Worm (Caenorhabditis elegans) whole organism, young adult: ENCODE results near the gene C07E3.10.

ENCODE experiments used
- C17E4.6 ChIP-seq: fragments of 200-800 bp; sonication (Bioruptor generic); IDR thresholded peaks from 2 replicates; pipeline ENCODE4 v1.3.6; 2022; ENCODE audit warnings: missing genetic modification reagents, missing genetic modification characterization, missing compliant biosample characterization
- D2030.7 ChIP-seq: fragments of 200-800 bp; sonication (Bioruptor generic); IDR thresholded peaks from 2 replicates; pipeline ENCODE4 v1.3.6; 2022; ENCODE audit warnings: missing genetic modification reagents, missing genetic modification characterization, missing compliant biosample characterization
- F23B12.7 ChIP-seq: sonication (generic microtip); optimal IDR thresholded peaks from 2 replicates; lab custom pipeline; 2017; ENCODE audit warnings: missing genetic modification characterization, mild to moderate bottlenecking, missing compliant biosample characterization, antibody characterized with exemption, moderate library complexity; ENCODE audit not compliant: insufficient read depth
- F33H1.4 ChIP-seq: fragments of 200-800 bp; sonication (Bioruptor generic); IDR thresholded peaks from 2 replicates; pipeline ENCODE4 v1.3.6; 2022; ENCODE audit warnings: missing genetic modification reagents, missing genetic modification characterization, missing compliant biosample characterization
- F49E8.2 ChIP-seq: sonication (generic microtip); optimal IDR thresholded peaks from 3 replicates; lab custom pipeline; 2017; ENCODE audit warnings: missing genetic modification characterization, mild to moderate bottlenecking, missing compliant biosample characterization, antibody characterized with exemption, moderate library complexity; ENCODE audit not compliant: insufficient read depth
- F57C9.4 ChIP-seq: sonication (generic microtip); optimal IDR thresholded peaks from 2 replicates; lab custom pipeline; 2017; ENCODE audit warnings: mild to moderate bottlenecking, missing genetic modification characterization, missing compliant biosample characterization
- K11D2.4 ChIP-seq: fragments of 200-800 bp; sonication (Bioruptor generic); IDR thresholded peaks from 2 replicates; pipeline ENCODE4 v1.3.6; 2022; ENCODE audit warnings: missing genetic modification reagents, missing genetic modification characterization, missing compliant biosample characterization
- K12H6.12 ChIP-seq: fragments of 200-800 bp; sonication (Bioruptor generic); optimal IDR thresholded peaks from 2 replicates; lab custom pipeline; 2018; ENCODE audit warnings: mild to moderate bottlenecking, missing genetic modification characterization, missing compliant biosample characterization
- T07F8.4 ChIP-seq: sonication (generic microtip); optimal IDR thresholded peaks from 2 replicates; lab custom pipeline; 2016; ENCODE audit warnings: mild to moderate bottlenecking, missing genetic modification characterization, moderate library complexity, missing compliant biosample characterization
- Y79H2A.3 ChIP-seq: fragments of 200-800 bp; sonication (Bioruptor generic); conservative IDR thresholded peaks from 2 replicates; pipeline ENCODE4 v1.3.6; 2022; ENCODE audit warnings: missing genetic modification reagents, missing genetic modification characterization, missing compliant biosample characterization
- Y95B8A.8 ChIP-seq: fragments of 200-800 bp; sonication (Bioruptor generic); IDR thresholded peaks from 2 replicates; pipeline ENCODE4 v1.3.6; 2022; ENCODE audit warnings: missing genetic modification reagents, missing genetic modification characterization, missing compliant biosample characterization
- akir-1 ChIP-seq: fragments of 200-800 bp; sonication (Bioruptor generic); optimal IDR thresholded peaks from 2 replicates; lab custom pipeline; 2018; ENCODE audit warnings: mild to moderate bottlenecking, missing genetic modification characterization, moderate library complexity, missing compliant biosample characterization
- attf-5 ChIP-seq: fragments of 200-800 bp; sonication (Bioruptor generic); optimal IDR thresholded peaks from 2 replicates; lab custom pipeline; 2018; ENCODE audit warnings: mild to moderate bottlenecking, missing genetic modification characterization, missing compliant biosample characterization
- cebp-1 ChIP-seq, 2 experiments: fragments of 200-800 bp in 1 of 2; sonication (Bioruptor generic) in 1 of 2; sonication (generic microtip) in 1 of 2; IDR thresholded peaks in 1 of 2; optimal IDR thresholded peaks in 1 of 2; 2 replicates each; pipeline versions ENCODE4 v1.3.6 to Lab custom; 2017 to 2022; ENCODE audit warnings: missing compliant biosample characterization in 2 of 2, missing genetic modification characterization in 2 of 2, mild to moderate bottlenecking in 1 of 2, missing genetic modification reagents in 1 of 2, moderate library complexity in 1 of 2
- ceh-91 ChIP-seq: fragments of 200-800 bp; sonication (Bioruptor generic); IDR thresholded peaks from 2 replicates; pipeline ENCODE4 v1.3.6; 2022; ENCODE audit warnings: missing genetic modification reagents, missing genetic modification characterization, missing compliant biosample characterization
- die-1 ChIP-seq: sonication (generic microtip); optimal IDR thresholded peaks from 2 replicates; lab custom pipeline; 2016; ENCODE audit warnings: missing genotype, mild to moderate bottlenecking, missing genetic modification characterization, missing compliant biosample characterization
- ets-4 ChIP-seq: fragments of 200-800 bp; sonication (Bioruptor generic); optimal IDR thresholded peaks from 2 replicates; lab custom pipeline; 2018; ENCODE audit warnings: mild to moderate bottlenecking, missing genetic modification characterization, missing compliant biosample characterization
- gei-17 ChIP-seq: fragments of 200-800 bp; sonication (Bioruptor generic); optimal IDR thresholded peaks from 2 replicates; lab custom pipeline; 2018; ENCODE audit warnings: mild to moderate bottlenecking, missing genetic modification characterization, missing compliant biosample characterization
- hlh-12 ChIP-seq: sonication (generic microtip); optimal IDR thresholded peaks from 2 replicates; lab custom pipeline; 2016; ENCODE audit warnings: missing genetic modification characterization, missing compliant biosample characterization
- hmg-1.2 ChIP-seq: fragments of 200-800 bp; sonication (Bioruptor generic); IDR thresholded peaks from 2 replicates; pipeline ENCODE4 v1.3.6; 2022; ENCODE audit warnings: missing genetic modification reagents, missing genetic modification characterization, missing compliant biosample characterization
- hrde-1 ChIP-seq: sonication (generic microtip); optimal IDR thresholded peaks from 2 replicates; lab custom pipeline; 2016; ENCODE audit warnings: missing genetic modification characterization, mild to moderate bottlenecking, missing compliant biosample characterization, moderate library complexity, missing genotype, missing genetic modification reagents, borderline replicate concordance
- hsf-1 ChIP-seq: fragments of 200-800 bp; sonication (Bioruptor generic); IDR thresholded peaks from 2 replicates; pipeline ENCODE4 v1.3.6; 2022; ENCODE audit warnings: missing genetic modification reagents, missing genetic modification characterization, missing compliant biosample characterization
- lag-1 ChIP-seq: fragments of 200-800 bp; sonication (Bioruptor generic); IDR thresholded peaks from 2 replicates; pipeline ENCODE4 v1.3.6; 2022; ENCODE audit warnings: missing genetic modification reagents, missing genetic modification characterization, missing compliant biosample characterization
- let-526 ChIP-seq: fragments of 200-800 bp; sonication (Bioruptor generic); IDR thresholded peaks from 2 replicates; pipeline ENCODE4 v1.3.6; 2022; ENCODE audit warnings: missing genetic modification reagents, missing genetic modification characterization, missing compliant biosample characterization
- lin-26 ChIP-seq: fragments of 200-800 bp; sonication (Bioruptor generic); IDR thresholded peaks from 2 replicates; pipeline ENCODE4 v1.3.6; 2022; ENCODE audit warnings: missing genetic modification reagents, missing genetic modification characterization, missing compliant biosample characterization
- lsl-1 ChIP-seq: fragments of 200-800 bp; sonication (Bioruptor generic); optimal IDR thresholded peaks from 2 replicates; lab custom pipeline; 2018; ENCODE audit warnings: mild to moderate bottlenecking, missing genetic modification characterization, moderate library complexity, missing compliant biosample characterization
- madf-10 ChIP-seq: sonication (generic microtip); optimal IDR thresholded peaks from 2 replicates; lab custom pipeline; 2016; ENCODE audit warnings: mild to moderate bottlenecking, missing genetic modification characterization, missing compliant biosample characterization
- nhr-179 ChIP-seq: sonication (generic microtip); optimal IDR thresholded peaks from 2 replicates; lab custom pipeline; 2016; ENCODE audit warnings: mild to moderate bottlenecking, missing genetic modification characterization, missing compliant biosample characterization
- nhr-27 ChIP-seq: fragments of 200-800 bp; sonication (Bioruptor generic); optimal IDR thresholded peaks from 2 replicates; lab custom pipeline; 2018; ENCODE audit warnings: mild to moderate bottlenecking, missing genetic modification characterization, moderate library complexity, missing compliant biosample characterization
- nhr-80 ChIP-seq: sonication (generic microtip); optimal IDR thresholded peaks from 2 replicates; lab custom pipeline; 2016; ENCODE audit warnings: missing genetic modification characterization, missing compliant biosample characterization
- pbrm-1 ChIP-seq: fragments of 200-800 bp; sonication (Bioruptor generic); IDR thresholded peaks from 2 replicates; pipeline ENCODE4 v1.3.6; 2022; ENCODE audit warnings: missing genetic modification reagents, missing genetic modification characterization, missing compliant biosample characterization
- pha-4 ChIP-seq: fragments of 150-350 bp; sonication (generic microtip); optimal IDR thresholded peaks from 2 replicates; lab custom pipeline; 2014; ENCODE audit warnings: missing biosample characterization, missing genetic modification reagents, missing genetic modification characterization
- repo-1 ChIP-seq: sonication (generic microtip); optimal IDR thresholded peaks from 2 replicates; lab custom pipeline; 2017; ENCODE audit warnings: mild to moderate bottlenecking, missing genetic modification characterization, missing compliant biosample characterization
- sdz-38 ChIP-seq: sonication (generic microtip); optimal IDR thresholded peaks from 2 replicates; lab custom pipeline; 2016; ENCODE audit warnings: missing genotype, missing genetic modification characterization, missing compliant biosample characterization
- somi-1 ChIP-seq: fragments of 200-800 bp; sonication (Bioruptor generic); optimal IDR thresholded peaks from 2 replicates; lab custom pipeline; 2018; ENCODE audit warnings: mild to moderate bottlenecking, missing genetic modification characterization, missing compliant biosample characterization
- tbp1 ChIP-seq: fragments of 200-800 bp; sonication (Bioruptor generic); optimal IDR thresholded peaks from 2 replicates; lab custom pipeline; 2018; ENCODE audit warnings: mild to moderate bottlenecking, missing genetic modification characterization, missing compliant biosample characterization
- tbx-9 ChIP-seq: sonication (generic microtip); optimal IDR thresholded peaks from 2 replicates; lab custom pipeline; 2016; ENCODE audit warnings: borderline replicate concordance, missing genetic modification characterization, inconsistent platforms, missing compliant biosample characterization
- tlf-1 ChIP-seq: fragments of 200-800 bp; sonication (Bioruptor generic); optimal IDR thresholded peaks from 2 replicates; lab custom pipeline; 2018; ENCODE audit warnings: mild to moderate bottlenecking, missing genetic modification characterization, missing compliant biosample characterization
- unc-130 ChIP-seq: sonication (generic microtip); optimal IDR thresholded peaks from 2 replicates; lab custom pipeline; 2016; ENCODE audit warnings: missing genetic modification reagents, missing genetic modification characterization, missing compliant biosample characterization
- unc-62 ChIP-seq: fragments of 150-350 bp; optimal IDR thresholded peaks from 2 replicates; lab custom pipeline; 2014; ENCODE audit warnings: missing biosample characterization, missing genetic modification reagents, missing genetic modification characterization
- xnd-1 ChIP-seq: sonication (generic microtip); optimal IDR thresholded peaks from 2 replicates; lab custom pipeline; 2016; ENCODE audit warnings: missing genotype, missing genetic modification reagents, missing genetic modification characterization, missing compliant biosample characterization
- ztf-28 ChIP-seq: fragments of 200-800 bp; sonication (Bioruptor generic); IDR thresholded peaks from 2 replicates; pipeline ENCODE4 v1.3.6; 2022; ENCODE audit warnings: missing genetic modification reagents, missing genetic modification characterization, missing compliant biosample characterization
- ztf-3 ChIP-seq: fragments of 200-800 bp; sonication (Bioruptor generic); optimal IDR thresholded peaks from 2 replicates; lab custom pipeline; 2018; ENCODE audit warnings: mild to moderate bottlenecking, missing genetic modification characterization, missing compliant biosample characterization
- ztf-6 ChIP-seq: fragments of 200-800 bp; sonication (Bioruptor generic); IDR thresholded peaks from 2 replicates; pipeline ENCODE4 v1.3.6; 2022; ENCODE audit warnings: missing genetic modification reagents, missing genetic modification characterization, missing compliant biosample characterization

Gene C07E3.10

ce11 chrII:10384680-10385383 lies 38.7 kb downstream of the C07E3.10 start, which contains the start of gene ztf-27 (continued):
- TF ChIP-seq nhr-80: peak; percentile 32

ce11 chrII:10388041-10388706 lies 42.0 kb downstream of the C07E3.10 start:
- TF ChIP-seq sdz-38 (tag; lab: Kevin White, UChicago) (no peak), unc-62 (GFP tag; lab: Kevin White, UChicago) (no peak), ztf-6 (no peak), akir-1 (GFP tag; lab: Kevin White, UChicago) (no peak), xnd-1 (tag; lab: Kevin White, UChicago) (no peak), T07F8.4 (tag; lab: Kevin White, UChicago) (no peak), K11D2.4 (GFP tag; lab: Robert Waterston, UW) (no peak), C17E4.6 (no peak), hmg-1.2 (GFP tag; lab: Robert Waterston, UW) (peak; percentile 43), nhr-179 (tag; lab: Kevin White, UChicago) (no peak), tlf-1 (GFP tag; lab: Kevin White, UChicago) (peak; percentile 70), hlh-12 (no peak), hrde-1 (tag; lab: Kevin White, UChicago) (no peak), F33H1.4 (GFP tag; lab: Robert Waterston, UW) (peak; percentile 51), gei-17 (GFP tag; lab: Kevin White, UChicago) (no peak), repo-1 (tag; lab: Kevin White, UChicago) (peak; percentile 56), tbx-9 (tag; lab: Kevin White, UChicago) (no peak), F57C9.4 (tag; lab: Kevin White, UChicago) (no peak), lag-1 (GFP tag; lab: Robert Waterston, UW) (no peak), tbp1 (GFP tag; lab: Kevin White, UChicago) (peak; percentile 58), lin-26 (GFP tag; lab: Robert Waterston, UW) (no peak), K12H6.12 (tag; lab: Kevin White, UChicago) (peak; percentile 32), ztf-3 (GFP tag; lab: Kevin White, UChicago) (no peak), D2030.7 (GFP tag; lab: Robert Waterston, UW) (peak; percentile 56), Y79H2A.3 (GFP tag; lab: Robert Waterston, UW) (no peak), pha-4 (tag; lab: Kevin White, UChicago) (peak; percentile 54), somi-1 (GFP tag; lab: Kevin White, UChicago) (no peak), ets-4 (GFP tag; lab: Kevin White, UChicago) (no peak), unc-130 (no peak), nhr-27 (tag; lab: Kevin White, UChicago) (no peak), madf-10 (tag; lab: Kevin White, UChicago) (peak; percentile 46), F49E8.2 (peak; percentile 28), cebp-1 (GFP tag; IDR thresholded peaks at IDR 0.05; lab: Robert Waterston, UW) (no peak), cebp-1 (tag; optimal IDR thresholded peaks at IDR 0.05; lab: Kevin White, UChicago) (peak; percentile 68), ztf-28 (GFP tag; lab: Robert Waterston, UW) (0 out of 2 replicates have a peak, but pooled peaks have one; percentile 59), F23B12.7 (peak; percentile 65), die-1 (tag; lab: Kevin White, UChicago) (no peak), hsf-1 (GFP tag; lab: Robert Waterston, UW) (no peak), lsl-1 (GFP tag; lab: Kevin White, UChicago) (peak; percentile 57), let-526 (0 out of 2 replicates have a peak, but pooled peaks have one; percentile 26), pbrm-1 (GFP tag; lab: Robert Waterston, UW) (peak; percentile 23; the same call in 1 of the 2 replicates), ceh-91 (GFP tag; lab: Robert Waterston, UW) (no peak), Y95B8A.8 (GFP tag; lab: Robert Waterston, UW) (no peak), attf-5 (GFP tag; lab: Kevin White, UChicago) (peak; percentile 82)
